Fruit fly (Drosophila melanogaster) whole organism, embryonic: ENCODE measurements around the gene CG34434.

Experiments
- Awh ChIP-seq: fragments of 200-800 bp; sonication (Bioruptor generic); IDR thresholded peaks from 2 replicates; pipeline ENCODE4, ENCODE4 v1.3.6; 2022; ENCODE audit warnings: missing biosample characterization, missing genetic modification characterization
- CG11696 ChIP-seq: fragments of 200-800 bp; sonication (Bioruptor generic); IDR thresholded peaks from 2 replicates; pipeline ENCODE4 v1.3.6; 2022; ENCODE audit warnings: missing biosample characterization, missing genetic modification characterization
- CG11723 ChIP-seq: fragments of 200-800 bp; sonication (Bioruptor generic); optimal IDR thresholded peaks from 2 replicates; lab custom pipeline; 2017; ENCODE audit warnings: missing biosample characterization, mild to moderate bottlenecking, missing genetic modification characterization
- CG12236 ChIP-seq: fragments of 200-800 bp; sonication (Bioruptor generic); optimal IDR thresholded peaks from 2 replicates; lab custom pipeline; 2016; ENCODE audit warnings: missing biosample characterization, missing genetic modification characterization
- CG12391 ChIP-seq: fragments of 200-800 bp; sonication (Bioruptor generic); optimal IDR thresholded peaks from 3 replicates; lab custom pipeline; 2018; ENCODE audit warnings: missing biosample characterization, mild to moderate bottlenecking, missing genetic modification characterization, moderate library complexity
- CG14441 ChIP-seq: fragments of 200-800 bp; sonication (Bioruptor generic); IDR thresholded peaks from 2 replicates; pipeline ENCODE4 v1.3.6; 2022; ENCODE audit warnings: missing biosample characterization, missing genetic modification characterization
- CG14965 ChIP-seq: fragments of 200-800 bp; sonication (Bioruptor generic); optimal IDR thresholded peaks from 2 replicates; lab custom pipeline; 2016; ENCODE audit warnings: missing biosample characterization, missing genetic modification characterization, borderline replicate concordance
- CG1529 ChIP-seq: fragments of 200-800 bp; sonication (Bioruptor generic); optimal IDR thresholded peaks from 3 replicates; lab custom pipeline; 2018; ENCODE audit warnings: missing biosample characterization, missing genetic modification characterization
- CG17359 ChIP-seq: fragments of 200-800 bp; sonication (Bioruptor generic); optimal IDR thresholded peaks from 3 replicates; lab custom pipeline; 2018; ENCODE audit warnings: missing biosample characterization, mild to moderate bottlenecking, missing genetic modification characterization, moderate library complexity
- CG17912 ChIP-seq: fragments of 200-800 bp; sonication (Bioruptor generic); optimal IDR thresholded peaks from 2 replicates; lab custom pipeline; 2018; ENCODE audit warnings: missing biosample characterization, mild to moderate bottlenecking, missing genetic modification characterization
- CG18599 ChIP-seq: fragments of 200-800 bp; sonication (Bioruptor generic); optimal IDR thresholded peaks from 3 replicates; lab custom pipeline; 2017; ENCODE audit warnings: missing biosample characterization, missing genetic modification characterization, mild to moderate bottlenecking, moderate library complexity, missing genetic modification reagents
- CG30020 ChIP-seq: fragments of 200-800 bp; optimal IDR thresholded peaks from 2 replicates; lab custom pipeline; 2019; ENCODE audit warnings: missing biosample characterization, mild to moderate bottlenecking, missing genetic modification characterization, moderate library complexity
- CG4282 ChIP-seq: fragments of 200-800 bp; sonication (Bioruptor generic); optimal IDR thresholded peaks from 2 replicates; lab custom pipeline; 2016; ENCODE audit warnings: missing biosample characterization, missing genetic modification characterization
- CG4424 ChIP-seq: fragments of 200-800 bp; sonication (Bioruptor generic); optimal IDR thresholded peaks from 3 replicates; lab custom pipeline; 2016; ENCODE audit warnings: missing biosample characterization, missing genetic modification characterization
- CG6683 ChIP-seq: fragments of 200-800 bp; sonication (Bioruptor generic); optimal IDR thresholded peaks from 2 replicates; lab custom pipeline; 2017; ENCODE audit warnings: missing biosample characterization, mild to moderate bottlenecking, missing genetic modification characterization, missing genetic modification reagents
- CG7556 ChIP-seq: fragments of 200-800 bp; sonication (Bioruptor generic); optimal IDR thresholded peaks from 2 replicates; lab custom pipeline; 2017; ENCODE audit warnings: missing biosample characterization, mild to moderate bottlenecking, missing genetic modification characterization
- CG8290 ChIP-seq, 3 experiments: fragments of 200-800 bp; sonication (Bioruptor generic); optimal IDR thresholded peaks; 2 replicates each; lab custom pipeline; 2016 to 2019; ENCODE audit warnings: missing biosample characterization in 3 of 3, missing genetic modification characterization in 3 of 3, mild to moderate bottlenecking in 2 of 3, moderate library complexity in 1 of 3
- CG9215 ChIP-seq: fragments of 200-800 bp; sonication (Bioruptor generic); IDR thresholded peaks from 2 replicates; pipeline ENCODE4 v1.3.6; 2022; ENCODE audit warnings: missing biosample characterization, missing genetic modification characterization
- Dad ChIP-seq: fragments of 200-800 bp; sonication (Bioruptor generic); optimal IDR thresholded peaks from 3 replicates; lab custom pipeline; 2016; ENCODE audit warnings: missing biosample characterization, missing genetic modification characterization
- Dip2 ChIP-seq: fragments of 200-800 bp; sonication (Bioruptor generic); IDR thresholded peaks from 2 replicates; pipeline ENCODE4 v1.3.6; 2022; ENCODE audit warnings: missing biosample characterization, missing genetic modification characterization
- Drgx ChIP-seq: fragments of 200-800 bp; sonication (Bioruptor generic); IDR thresholded peaks from 2 replicates; pipeline ENCODE4 v1.3.6; 2022; ENCODE audit warnings: missing biosample characterization, missing genetic modification characterization
- ERR ChIP-seq: fragments of 200-800 bp; sonication (Bioruptor generic); optimal IDR thresholded peaks from 2 replicates; lab custom pipeline; 2016; ENCODE audit warnings: missing biosample characterization, missing genetic modification characterization
- Fer1 ChIP-seq: fragments of 200-800 bp; sonication (Bioruptor generic); optimal IDR thresholded peaks from 2 replicates; lab custom pipeline; 2017; ENCODE audit warnings: missing biosample characterization, mild to moderate bottlenecking, missing genetic modification characterization
- HLH3B ChIP-seq: fragments of 200-800 bp; sonication (Bioruptor generic); IDR thresholded peaks from 2 replicates; pipeline ENCODE4 v1.3.6; 2022; ENCODE audit warnings: missing biosample characterization, missing genetic modification characterization
- HLH4C ChIP-seq: fragments of 200-800 bp; sonication (Bioruptor generic); IDR thresholded peaks from 3 replicates; pipeline ENCODE4 v1.3.6; 2022; ENCODE audit warnings: missing biosample characterization, missing genetic modification characterization; ENCODE audit not compliant: partially characterized antibody
- Hr3 ChIP-seq: fragments of 200-800 bp; sonication (Bioruptor generic); optimal IDR thresholded peaks from 3 replicates; lab custom pipeline; 2016; ENCODE audit warnings: missing biosample characterization, missing genetic modification characterization
- MESR4 ChIP-seq: fragments of 200-800 bp; sonication (Bioruptor generic); optimal IDR thresholded peaks from 2 replicates; lab custom pipeline; 2018; ENCODE audit warnings: missing biosample characterization, mild to moderate bottlenecking, missing genetic modification characterization, moderate library complexity
- Max ChIP-seq: fragments of 200-800 bp; sonication (Bioruptor generic); optimal IDR thresholded peaks from 2 replicates; lab custom pipeline; 2016; ENCODE audit warnings: missing biosample characterization, mild to moderate bottlenecking, missing genetic modification characterization
- Pdp1 ChIP-seq, 2 experiments: fragments of 200-800 bp; sonication (Bioruptor generic); optimal IDR thresholded peaks; 3 replicates each; lab custom pipeline; 2016; ENCODE audit warnings: missing biosample characterization in 2 of 2, missing genetic modification characterization in 2 of 2, mild to moderate bottlenecking in 1 of 2, moderate library complexity in 1 of 2
- Rx ChIP-seq: fragments of 200-800 bp; sonication (Bioruptor generic); IDR thresholded peaks from 2 replicates; pipeline ENCODE4 v1.3.6; 2022; ENCODE audit warnings: missing biosample characterization, missing genetic modification characterization
- Side ChIP-seq: fragments of 200-800 bp; sonication (Bioruptor generic); optimal IDR thresholded peaks from 2 replicates; lab custom pipeline; 2016; ENCODE audit warnings: missing biosample characterization, missing genetic modification characterization
- Sox102F ChIP-seq: fragments of 200-800 bp; sonication (Bioruptor generic); optimal IDR thresholded peaks from 2 replicates; lab custom pipeline; 2018; ENCODE audit warnings: missing biosample characterization, mild to moderate bottlenecking, missing genetic modification characterization, moderate library complexity
- Sry-β ChIP-seq: fragments of 200-800 bp; sonication (Bioruptor generic); optimal IDR thresholded peaks from 2 replicates; lab custom pipeline; 2018; ENCODE audit warnings: missing biosample characterization, mild to moderate bottlenecking, missing genetic modification characterization, moderate library complexity
- Sry-δ ChIP-seq: fragments of 200-800 bp; sonication (Bioruptor generic); optimal IDR thresholded peaks from 2 replicates; lab custom pipeline; 2016; ENCODE audit warnings: missing biosample characterization, missing genetic modification characterization
- Xrp1 ChIP-seq: fragments of 200-800 bp; sonication (Bioruptor generic); IDR thresholded peaks from 2 replicates; pipeline ENCODE4 v1.3.6; 2022; ENCODE audit warnings: missing biosample characterization, missing genetic modification characterization
- caup ChIP-seq: fragments of 200-800 bp; sonication (Bioruptor generic); optimal IDR thresholded peaks from 3 replicates; lab custom pipeline; 2017; ENCODE audit warnings: missing biosample characterization, mild to moderate bottlenecking, missing genetic modification characterization, moderate library complexity; ENCODE audit not compliant: severe bottlenecking
- chm ChIP-seq: fragments of 200-800 bp; sonication (Bioruptor generic); IDR thresholded peaks from 2 replicates; pipeline ENCODE4 v1.3.6; 2022; ENCODE audit warnings: missing biosample characterization, missing genetic modification characterization
- ci ChIP-seq: fragments of 200-800 bp; sonication (Bioruptor generic); IDR thresholded peaks from 3 replicates; pipeline ENCODE4 v1.3.6; 2022; ENCODE audit warnings: missing biosample characterization, missing genetic modification characterization
- dm ChIP-seq: fragments of 200-800 bp; sonication (Bioruptor generic); optimal IDR thresholded peaks from 3 replicates; lab custom pipeline; 2016; ENCODE audit warnings: missing biosample characterization, missing genetic modification characterization
- dmrt99B ChIP-seq: fragments of 200-800 bp; sonication (Bioruptor generic); optimal IDR thresholded peaks from 2 replicates; lab custom pipeline; 2018; ENCODE audit warnings: missing biosample characterization, mild to moderate bottlenecking, missing genetic modification characterization, moderate library complexity
- ems ChIP-seq: fragments of 200-800 bp; sonication (Bioruptor generic); optimal IDR thresholded peaks from 3 replicates; lab custom pipeline; 2016; ENCODE audit warnings: missing biosample characterization, missing genetic modification characterization
- kah ChIP-seq: fragments of 200-800 bp; sonication (Bioruptor generic); optimal IDR thresholded peaks from 2 replicates; lab custom pipeline; 2018; ENCODE audit warnings: missing biosample characterization, mild to moderate bottlenecking, missing genetic modification characterization
- mld ChIP-seq: fragments of 200-800 bp; sonication (Bioruptor generic); IDR thresholded peaks from 3 replicates; pipeline ENCODE4 v1.3.6; 2022; ENCODE audit warnings: missing biosample characterization, missing genetic modification characterization; ENCODE audit not compliant: partially characterized antibody
- pb ChIP-seq: fragments of 200-800 bp; sonication (Bioruptor generic); optimal IDR thresholded peaks from 3 replicates; lab custom pipeline; 2016; ENCODE audit warnings: missing biosample characterization, missing genetic modification characterization
- scrt ChIP-seq: fragments of 200-800 bp; sonication (Bioruptor generic); optimal IDR thresholded peaks from 2 replicates; lab custom pipeline; 2018; ENCODE audit warnings: missing biosample characterization, mild to moderate bottlenecking, missing genetic modification characterization, moderate library complexity
- sisA ChIP-seq: fragments of 200-800 bp; sonication (Bioruptor generic); IDR thresholded peaks from 2 replicates; pipeline ENCODE4 v1.3.6; 2022; ENCODE audit warnings: missing biosample characterization, missing genetic modification characterization
- slou ChIP-seq: fragments of 200-800 bp; sonication (Bioruptor generic); optimal IDR thresholded peaks from 3 replicates; lab custom pipeline; 2016; ENCODE audit warnings: missing biosample characterization, missing genetic modification characterization
- ssp ChIP-seq: fragments of 200-800 bp; sonication (Bioruptor generic); IDR thresholded peaks from 2 replicates; pipeline ENCODE4 v1.3.6; 2022; ENCODE audit warnings: missing biosample characterization, missing genetic modification characterization
- trem ChIP-seq: fragments of 200-800 bp; optimal IDR thresholded peaks from 3 replicates; lab custom pipeline; 2019; ENCODE audit warnings: missing biosample characterization, mild to moderate bottlenecking, missing genetic modification characterization, moderate library complexity
- tx ChIP-seq: fragments of 200-800 bp; sonication (Bioruptor generic); optimal IDR thresholded peaks from 2 replicates; lab custom pipeline; 2016; ENCODE audit warnings: missing biosample characterization, missing genetic modification characterization

Gene CG34434

dm6 chrX:5648437-5648959 is 32.3 kb upstream of the CG34434 start, which contains the start of gene OtopLa (continued):
- TF ChIP-seq CG11723 (GFP tag; lab: Kevin White, UChicago), result peak; percentile 60
- peak; percentile 70 for TF ChIP-seq trem (tag; lab: Kevin White, UChicago)
- TF ChIP-seq chm, result peak; percentile 86
- no peak for TF ChIP-seq CG17912 (GFP tag; lab: Kevin White, UChicago)
- TF ChIP-seq Max (GFP tag; lab: Kevin White, UChicago), result peak; percentile 62
- no peak for TF ChIP-seq Dip2 (GFP tag; lab: Robert Waterston, UW)
- TF ChIP-seq ssp (GFP tag; lab: Robert Waterston, UW), result peak; percentile 63
- peak; percentile 87 for TF ChIP-seq Fer1
- peak; percentile 90 for TF ChIP-seq CG18599 (GFP tag; lab: Kevin White, UChicago)
- peak; percentile 89 for TF ChIP-seq dmrt99B (tag; lab: Kevin White, UChicago)
- peak; percentile 87 for TF ChIP-seq sisA (GFP tag; lab: Robert Waterston, UW)
- TF ChIP-seq tx (GFP tag; lab: Kevin White, UChicago), result peak; percentile 67
- TF ChIP-seq Xrp1, result peak; percentile 92
- peak; percentile 8 for TF ChIP-seq CG30020 (tag; lab: Kevin White, UChicago)
- TF ChIP-seq CG9215 (GFP tag; lab: Robert Waterston, UW), result peak; percentile 68
- peak; percentile 90 for TF ChIP-seq HLH3B (GFP tag; lab: Robert Waterston, UW)
- TF ChIP-seq Sry-β (GFP tag; lab: Kevin White, UChicago), result no peak
- peak; percentile 62 for TF ChIP-seq CG12236 (GFP tag; lab: Kevin White, UChicago)
- TF ChIP-seq Drgx (GFP tag; lab: Robert Waterston, UW), result peak; percentile 89
- TF ChIP-seq pb (GFP tag; lab: Kevin White, UChicago), result peak; percentile 77
- TF ChIP-seq Awh, result peak; percentile 89
- TF ChIP-seq CG14441 (GFP tag; lab: Robert Waterston, UW), result peak; percentile 80
- TF ChIP-seq scrt (GFP tag; lab: Kevin White, UChicago), result peak; percentile 64
- TF ChIP-seq CG17359 (tag; lab: Kevin White, UChicago), result peak; percentile 88
- TF ChIP-seq Dad (GFP tag; lab: Kevin White, UChicago), result peak; percentile 84
- TF ChIP-seq CG12391, result peak; percentile 84
- TF ChIP-seq CG1529, result peak; percentile 78
- peak; percentile 83 for TF ChIP-seq Rx
- TF ChIP-seq CG4424 (GFP tag; lab: Kevin White, UChicago), result peak; percentile 84
- TF ChIP-seq Pdp1 (GFP tag; optimal IDR thresholded peaks at IDR 0.05; lab: Kevin White, UChicago), result peak; percentile 86 to 87
- no peak for TF ChIP-seq mld
- TF ChIP-seq CG14965, result peak; percentile 45
- TF ChIP-seq Side (GFP tag; lab: Kevin White, UChicago), result peak; percentile 78
- peak; percentile 78 for TF ChIP-seq caup (GFP tag; lab: Kevin White, UChicago)
- peak; percentile 66 for TF ChIP-seq CG8290 (GFP tag; optimal IDR thresholded peaks at IDR 0.05; lab: Kevin White, UChicago)
- peak in 1 of 2 experiments; percentile 70 for TF ChIP-seq CG8290 (tag; optimal IDR thresholded peaks at IDR 0.05; lab: Kevin White, UChicago)
- TF ChIP-seq ci, result peak; percentile 96
- peak; percentile 50 for TF ChIP-seq CG11696 (GFP tag; lab: Robert Waterston, UW)
- TF ChIP-seq CG4282 (GFP tag; lab: Kevin White, UChicago), result no peak
- TF ChIP-seq CG6683, result peak; percentile 72
- peak; percentile 15 for TF ChIP-seq MESR4 (GFP tag; lab: Kevin White, UChicago)
- TF ChIP-seq dm (GFP tag; lab: Kevin White, UChicago), result peak; percentile 57
- peak; percentile 87 for TF ChIP-seq Sox102F (GFP tag; lab: Kevin White, UChicago)
- TF ChIP-seq Sry-δ (GFP tag; lab: Kevin White, UChicago), result peak; percentile 31
- peak; percentile 86 for TF ChIP-seq CG7556 (GFP tag; lab: Kevin White, UChicago)
- no peak for TF ChIP-seq HLH4C
- peak; percentile 68 for TF ChIP-seq ems (GFP tag; lab: Kevin White, UChicago)
- peak; percentile 78 for TF ChIP-seq ERR
- peak; percentile 73 for TF ChIP-seq slou (GFP tag; lab: Kevin White, UChicago)
- peak; percentile 71 for TF ChIP-seq Hr3 (GFP tag; lab: Kevin White, UChicago)
- TF ChIP-seq kah (GFP tag; lab: Kevin White, UChicago), result peak; percentile 66
